Worm (Caenorhabditis elegans): ENCODE data around the gene ceh-1.

- TF ChIP-seq lsy-2 (tag; optimal IDR thresholded peaks at IDR 0.05) (no peak), nhr-237 (tag; optimal IDR thresholded peaks at IDR 0.05) (no peak), aly-2 (tag; optimal IDR thresholded peaks at IDR 0.05) (no peak), unc-98 (GFP tag; IDR thresholded peaks at IDR 0.05) (no peak), fos-1 (tag; optimal IDR thresholded peaks at IDR 0.05) (no peak), unc-86 (tag; optimal IDR thresholded peaks at IDR 0.05) (no peak), ama-1 (optimal IDR thresholded peaks at IDR 0.05) (no peak), ces-1 (GFP tag; optimal IDR thresholded peaks at IDR 0.05) (no peak), ceh-82 (tag; optimal IDR thresholded peaks at IDR 0.05) (no peak), sup-37 (GFP tag; optimal IDR thresholded peaks at IDR 0.05) (no peak), sox-4 (tag; optimal IDR thresholded peaks at IDR 0.05) (no peak), fkh-10 (GFP tag; optimal IDR thresholded peaks at IDR 0.05) (no peak), skn-1 (tag; optimal IDR thresholded peaks at IDR 0.05) (no peak), nhr-77 (tag; optimal IDR thresholded peaks at IDR 0.05) (no peak)
Observed at ce11 chrX:4662964-4663684, 9.2 kb upstream of the ceh-1 start.

All from whole organism, L1 larva.